Worm (Caenorhabditis elegans) whole organism, young adult: ENCODE measurements around the gene F20B10.3.

Experiments used
- F37B4.10 ChIP-seq: fragments of 200-800 bp; sonication (Bioruptor generic); IDR thresholded peaks from 2 replicates; pipeline ENCODE4 v1.3.6; 2022; ENCODE audit warnings: missing genetic modification characterization, missing compliant biosample characterization
- ama-1 ChIP-seq, 3 experiments: fragments of 150-350 bp in 1 of 3; sonication (generic microtip) in 2 of 3; optimal IDR thresholded peaks; 2 replicates each; lab custom pipeline; 2014 to 2018; ENCODE audit warnings: missing biosample characterization in 2 of 3, missing genetic modification characterization in 2 of 3, missing genetic modification reagents in 2 of 3
- egrh-3 ChIP-seq: fragments of 200-800 bp; sonication (Bioruptor generic); IDR thresholded peaks from 2 replicates; pipeline ENCODE4 v1.3.6; 2022; ENCODE audit warnings: missing genetic modification reagents, missing genetic modification characterization, missing compliant biosample characterization
- hmg-1.2 ChIP-seq: fragments of 200-800 bp; sonication (Bioruptor generic); IDR thresholded peaks from 2 replicates; pipeline ENCODE4 v1.3.6; 2022; ENCODE audit warnings: missing genetic modification reagents, missing genetic modification characterization, missing compliant biosample characterization
- pha-4 ChIP-seq: fragments of 150-350 bp; sonication (generic microtip); optimal IDR thresholded peaks from 2 replicates; lab custom pipeline; 2014; ENCODE audit warnings: missing biosample characterization, missing genetic modification reagents, missing genetic modification characterization
- snpc-1.3 ChIP-seq: sonication (generic microtip); optimal IDR thresholded peaks from 2 replicates; lab custom pipeline; 2017; ENCODE audit warnings: missing genetic modification characterization, mild to moderate bottlenecking, missing compliant biosample characterization, antibody characterized with exemption, moderate library complexity, missing genotype, missing genetic modification reagents; ENCODE audit not compliant: insufficient read depth

- no peak; the same call in 1 of the 2 replicates for TF ChIP-seq hmg-1.2 (GFP tag; lab: Robert Waterston, UW)
- no peak for TF ChIP-seq F37B4.10 (GFP tag; lab: Robert Waterston, UW)
- TF ChIP-seq snpc-1.3 (tag; lab: Kevin White, UChicago), result no peak
- TF ChIP-seq egrh-3 (GFP tag; lab: Robert Waterston, UW), result no peak
- no peak for TF ChIP-seq pha-4 (tag; lab: Kevin White, UChicago)
- no peak for TF ChIP-seq ama-1 (optimal IDR thresholded peaks at IDR 0.05; lab: Kevin White, UChicago)
- peak in 1 of 2 experiments; percentile 15 for TF ChIP-seq ama-1 (GFP tag; optimal IDR thresholded peaks at IDR 0.05; lab: Kevin White, UChicago)
Observed at ce11 chrIV:12122874-12123664, 45.0 kb upstream of the F20B10.3 start, which contains the start of gene aly-3.
